Worm (Caenorhabditis elegans) whole organism, L4 larva: ENCODE measurements around the gene K11H3.8.
A peak's percentile ranks its signal among the peaks of the same experiment; 100 is the strongest.

Experiments used
- F26F4.8 ChIP-seq: fragments of 200-800 bp; sonication (Bioruptor generic); conservative IDR thresholded peaks from 2 replicates; pipeline ENCODE4 v1.3.6; 2022; ENCODE audit warnings: missing genetic modification characterization, missing compliant biosample characterization
- F49E8.2 ChIP-seq: sonication (generic microtip); optimal IDR thresholded peaks from 2 replicates; lab custom pipeline; 2016; ENCODE audit warnings: missing compliant biosample characterization, mild to moderate bottlenecking, missing genetic modification characterization, borderline replicate concordance
- T20F7.1 ChIP-seq: fragments of 200-800 bp; sonication (Bioruptor generic); optimal IDR thresholded peaks from 2 replicates; lab custom pipeline; 2018; ENCODE audit warnings: mild to moderate bottlenecking, missing genetic modification characterization, missing compliant biosample characterization
- T26A8.4 ChIP-seq: fragments of 200-800 bp; sonication (Bioruptor generic); IDR thresholded peaks from 2 replicates; pipeline ENCODE4 v1.3.6; 2022; ENCODE audit warnings: missing genetic modification characterization, missing compliant biosample characterization
- Y48G9A.11 ChIP-seq: fragments of 200-800 bp; sonication (Bioruptor generic); IDR thresholded peaks from 2 replicates; pipeline ENCODE4 v1.3.6; 2022; ENCODE audit warnings: missing genetic modification reagents, missing genetic modification characterization, missing compliant biosample characterization
- ZK546.5 ChIP-seq, 2 experiments: sonication (generic microtip); optimal IDR thresholded peaks; 2 replicates each; lab custom pipeline; 2017; ENCODE audit warnings: missing biosample characterization in 2 of 2, missing genetic modification characterization in 2 of 2
- aly-2 ChIP-seq: sonication (generic microtip); optimal IDR thresholded peaks from 2 replicates; lab custom pipeline; 2018; ENCODE audit warnings: missing biosample characterization, missing genetic modification characterization
- ama-1 ChIP-seq: fragments of 150-350 bp; optimal IDR thresholded peaks from 2 replicates; lab custom pipeline; 2014; ENCODE audit warnings: inconsistent platforms, mixed read lengths
- arid-1 ChIP-seq: fragments of 200-800 bp; sonication (Bioruptor generic); conservative IDR thresholded peaks from 2 replicates; pipeline ENCODE4 v1.3.6; 2022; ENCODE audit warnings: missing genetic modification reagents, missing genetic modification characterization, missing compliant biosample characterization
- ceh-62 ChIP-seq: sonication (generic microtip); optimal IDR thresholded peaks from 2 replicates; lab custom pipeline; 2017; ENCODE audit warnings: missing biosample characterization, missing genetic modification characterization
- cey-2 ChIP-seq: sonication (generic microtip); optimal IDR thresholded peaks from 3 replicates; lab custom pipeline; 2017; ENCODE audit warnings: missing genetic modification characterization, mild to moderate bottlenecking, missing compliant biosample characterization, antibody characterized with exemption, borderline replicate concordance; ENCODE audit not compliant: insufficient read depth
- daf-12 ChIP-seq: fragments of 150-350 bp; optimal IDR thresholded peaks from 2 replicates; lab custom pipeline; 2014; ENCODE audit warnings: missing biosample characterization, missing genetic modification reagents, missing genetic modification characterization
- dpl-1 ChIP-seq: fragments of 150-350 bp; optimal IDR thresholded peaks from 2 replicates; lab custom pipeline; 2014; ENCODE audit warnings: missing biosample characterization, missing genetic modification reagents, missing genetic modification characterization
- fkh-10 ChIP-seq: fragments of 150-350 bp; optimal IDR thresholded peaks from 2 replicates; lab custom pipeline; 2014; ENCODE audit warnings: missing biosample characterization, missing genetic modification reagents, missing genetic modification characterization
- fos-1 ChIP-seq: fragments of 150-350 bp; optimal IDR thresholded peaks from 2 replicates; lab custom pipeline; 2014; ENCODE audit warnings: missing biosample characterization, missing genetic modification characterization
- hif-1 ChIP-seq, 2 experiments: sonication (generic microtip); optimal IDR thresholded peaks; 2 replicates each; lab custom pipeline; 2016 to 2017; ENCODE audit warnings: missing compliant biosample characterization in 2 of 2, missing genetic modification characterization in 2 of 2, missing genetic modification reagents in 2 of 2, missing genotype in 2 of 2, mild to moderate bottlenecking in 1 of 2
- hlh-11 ChIP-seq: fragments of 200-800 bp; sonication (Bioruptor generic); optimal IDR thresholded peaks from 2 replicates; lab custom pipeline; 2018; ENCODE audit warnings: mild to moderate bottlenecking, missing genetic modification characterization, missing compliant biosample characterization
- hlh-30 ChIP-seq: sonication (generic microtip); optimal IDR thresholded peaks from 2 replicates; lab custom pipeline; 2017; ENCODE audit warnings: antibody characterized with exemption, mild to moderate bottlenecking, missing genetic modification characterization, missing compliant biosample characterization; ENCODE audit not compliant: insufficient read depth
- hmg-1.1 ChIP-seq: fragments of 200-800 bp; sonication (Bioruptor generic); IDR thresholded peaks from 2 replicates; pipeline ENCODE4 v1.3.6; 2022; ENCODE audit warnings: missing genetic modification reagents, missing genetic modification characterization, missing compliant biosample characterization
- lin-1 ChIP-seq: fragments of 200-800 bp; sonication (Bioruptor generic); IDR thresholded peaks from 2 replicates; pipeline ENCODE4 v1.3.6; 2022; ENCODE audit warnings: missing genetic modification reagents, missing genetic modification characterization, missing compliant biosample characterization
- lin-15B ChIP-seq: fragments of 150-350 bp; sonication (generic microtip); optimal IDR thresholded peaks from 3 replicates; lab custom pipeline; 2014; ENCODE audit warnings: missing biosample characterization, missing genetic modification characterization
- lin-38 ChIP-seq: fragments of 200-800 bp; sonication (Bioruptor generic); IDR thresholded peaks from 2 replicates; pipeline ENCODE4 v1.3.6; 2022; ENCODE audit warnings: missing genetic modification reagents, missing genetic modification characterization, missing compliant biosample characterization
- lin-39 ChIP-seq: fragments of 150-350 bp; optimal IDR thresholded peaks from 2 replicates; lab custom pipeline; 2014; ENCODE audit warnings: missing biosample characterization, missing genetic modification reagents, missing genetic modification characterization
- lsy-2 ChIP-seq, 2 experiments: fragments of 150-350 bp in 1 of 2; sonication (generic microtip) in 1 of 2; optimal IDR thresholded peaks; 2 replicates each; lab custom pipeline; 2014 to 2017; ENCODE audit warnings: missing biosample characterization in 2 of 2, missing genetic modification characterization in 2 of 2
- mdl-1 ChIP-seq, 2 experiments: fragments of 150-350 bp in 1 of 2; sonication (generic microtip) in 1 of 2; optimal IDR thresholded peaks; 2 replicates each; lab custom pipeline; 2014 to 2017; ENCODE audit warnings: missing biosample characterization in 2 of 2, missing genetic modification characterization in 2 of 2
- mep-1 ChIP-seq: fragments of 150-350 bp; sonication (generic microtip); optimal IDR thresholded peaks from 3 replicates; lab custom pipeline; 2014; ENCODE audit warnings: missing biosample characterization, missing genetic modification characterization
- nhr-102 ChIP-seq: sonication (generic microtip); optimal IDR thresholded peaks from 2 replicates; lab custom pipeline; 2016; ENCODE audit warnings: mild to moderate bottlenecking, missing genetic modification characterization, moderate library complexity, missing compliant biosample characterization
- nhr-237 ChIP-seq: sonication (generic microtip); optimal IDR thresholded peaks from 2 replicates; lab custom pipeline; 2017; ENCODE audit warnings: missing biosample characterization, missing genetic modification characterization
- nhr-25 ChIP-seq: sonication (generic microtip); optimal IDR thresholded peaks from 2 replicates; lab custom pipeline; 2017; ENCODE audit warnings: missing genetic modification characterization, mild to moderate bottlenecking, missing compliant biosample characterization, antibody characterized with exemption, moderate library complexity, borderline replicate concordance; ENCODE audit not compliant: insufficient read depth
- nhr-48 ChIP-seq: sonication (generic microtip); optimal IDR thresholded peaks from 2 replicates; lab custom pipeline; 2016; ENCODE audit warnings: mild to moderate bottlenecking, missing genetic modification characterization, missing compliant biosample characterization
- nhr-76 ChIP-seq: fragments of 150-350 bp; optimal IDR thresholded peaks from 2 replicates; lab custom pipeline; 2014; ENCODE audit warnings: missing biosample characterization, missing genetic modification characterization
- nhr-77 ChIP-seq: fragments of 150-350 bp; optimal IDR thresholded peaks from 2 replicates; lab custom pipeline; 2014; ENCODE audit warnings: missing biosample characterization, missing genetic modification characterization
- php-3 ChIP-seq: fragments of 200-800 bp; sonication (Bioruptor generic); IDR thresholded peaks from 2 replicates; pipeline ENCODE4 v1.3.6; 2022; ENCODE audit warnings: missing genetic modification reagents, missing genetic modification characterization, missing compliant biosample characterization
- pqm-1 ChIP-seq: sonication (generic microtip); optimal IDR thresholded peaks from 2 replicates; lab custom pipeline; 2017; ENCODE audit warnings: missing biosample characterization, missing genetic modification characterization
- saeg-2 ChIP-seq: fragments of 200-800 bp; sonication (Bioruptor generic); IDR thresholded peaks from 2 replicates; pipeline ENCODE4 v1.3.6; 2022; ENCODE audit warnings: missing genetic modification reagents, missing genetic modification characterization, missing compliant biosample characterization
- tra-1 ChIP-seq: fragments of 200-800 bp; sonication (Bioruptor generic); IDR thresholded peaks from 2 replicates; pipeline ENCODE4 v1.3.6; 2022; ENCODE audit warnings: missing genetic modification reagents, missing genetic modification characterization, missing compliant biosample characterization
- unc-130 ChIP-seq: sonication (generic microtip); optimal IDR thresholded peaks from 2 replicates; lab custom pipeline; 2016; ENCODE audit warnings: missing genetic modification reagents, missing genetic modification characterization, missing compliant biosample characterization
- unc-62 ChIP-seq, 3 experiments: fragments of 150-350 bp in 1 of 3; sonication (generic microtip); optimal IDR thresholded peaks in 2 of 3; peaks in 1 of 3; 1 replicate in 1 of 3; 2 replicates in 2 of 3; lab custom pipeline; 2014 to 2017; ENCODE audit warnings: missing biosample characterization in 3 of 3, missing genetic modification characterization in 3 of 3, missing genetic modification reagents in 3 of 3, missing genotype in 1 of 3
- vab-7 ChIP-seq: fragments of 200-800 bp; sonication (Bioruptor generic); IDR thresholded peaks from 2 replicates; pipeline ENCODE4 v1.3.6; 2022; ENCODE audit warnings: missing genetic modification reagents, missing genetic modification characterization, missing compliant biosample characterization
- zag-1 ChIP-seq: fragments of 150-350 bp; optimal IDR thresholded peaks from 2 replicates; lab custom pipeline; 2014; ENCODE audit warnings: missing biosample characterization, missing genetic modification characterization
- zfp-2 ChIP-seq: sonication (generic microtip); optimal IDR thresholded peaks from 2 replicates; lab custom pipeline; 2016; ENCODE audit warnings: mild to moderate bottlenecking, missing genetic modification characterization, missing compliant biosample characterization
- zfp-3 ChIP-seq: fragments of 200-800 bp; sonication (Bioruptor generic); conservative IDR thresholded peaks from 2 replicates; pipeline ENCODE4 v1.3.6; 2022; ENCODE audit warnings: missing genetic modification reagents, missing genetic modification characterization, missing compliant biosample characterization
- zip-2 ChIP-seq: fragments of 150-350 bp; optimal IDR thresholded peaks from 2 replicates; lab custom pipeline; 2014; ENCODE audit warnings: missing biosample characterization, missing genetic modification characterization
- ztf-7 ChIP-seq: fragments of 150-350 bp; optimal IDR thresholded peaks from 2 replicates; lab custom pipeline; 2014; ENCODE audit warnings: missing biosample characterization, missing genetic modification characterization

K11H3.8 gene

ce11 chrIII:9804997-9805610, 29.9 kb upstream of the K11H3.8 start, which contains the start of gene riok-3 (continued):
- TF ChIP-seq zfp-2 (tag; lab: Kevin White, UChicago) (no peak), saeg-2 (GFP tag; lab: Robert Waterston, UW) (no peak), aly-2 (tag; lab: Kevin White, UChicago) (no peak), nhr-77 (peak; percentile 39), mep-1 (peak; percentile 33), ceh-62 (tag; lab: Kevin White, UChicago) (no peak), fkh-10 (GFP tag; lab: Kevin White, UChicago) (no peak), unc-62 (GFP tag; optimal IDR thresholded peaks at IDR 0.05 in 1 of 2; lab: Kevin White, UChicago) (peak in 1 of 2 experiments; percentile 25), unc-62 (tag; optimal IDR thresholded peaks at IDR 0.05; lab: Kevin White, UChicago) (no peak), vab-7 (GFP tag; lab: Robert Waterston, UW) (no peak), ZK546.5 (tag; optimal IDR thresholded peaks at IDR 0.05; lab: Kevin White, UChicago) (no peak), pqm-1 (tag; lab: Kevin White, UChicago) (no peak), daf-12 (tag; lab: Kevin White, UChicago) (no peak), cey-2 (tag; lab: Kevin White, UChicago) (no peak), lin-38 (GFP tag; lab: Robert Waterston, UW) (no peak), hif-1 (tag; optimal IDR thresholded peaks at IDR 0.05; lab: Kevin White, UChicago) (no peak), zag-1 (no peak), nhr-237 (tag; lab: Kevin White, UChicago) (no peak), T26A8.4 (GFP tag; lab: Robert Waterston, UW) (peak; percentile 78), fos-1 (no peak), lsy-2 (tag; optimal IDR thresholded peaks at IDR 0.05; lab: Kevin White, UChicago) (peak in 1 of 2 experiments; percentile 51), ztf-7 (no peak), zfp-3 (GFP tag; lab: Robert Waterston, UW) (peak; percentile 77), nhr-102 (tag; lab: Kevin White, UChicago) (peak; percentile 35), hlh-11 (tag; lab: Kevin White, UChicago) (peak; percentile 1), F49E8.2 (no peak), hmg-1.1 (GFP tag; lab: Robert Waterston, UW) (no peak), T20F7.1 (GFP tag; lab: Kevin White, UChicago) (peak; percentile 40), tra-1 (GFP tag; lab: Robert Waterston, UW) (no peak)
- TF ChIP-seq, all 104 proteins: peak for 16

- no peak for TF ChIP-seq nhr-76 (tag; lab: Kevin White, UChicago)
- no peak for TF ChIP-seq ztf-7
- no peak for TF ChIP-seq saeg-2 (GFP tag; lab: Robert Waterston, UW)
- TF ChIP-seq tra-1 (GFP tag; lab: Robert Waterston, UW): peak; percentile 34; the same call in 1 of the 2 replicates
- TF ChIP-seq F26F4.8 (GFP tag; lab: Robert Waterston, UW): no peak
- TF ChIP-seq mdl-1 (tag; optimal IDR thresholded peaks at IDR 0.05; lab: Kevin White, UChicago): no peak
- TF ChIP-seq lin-1: no peak
- no peak for TF ChIP-seq nhr-48 (tag; lab: Kevin White, UChicago)
- TF ChIP-seq unc-62 (GFP tag; optimal IDR thresholded peaks at IDR 0.05 in 1 of 2; lab: Kevin White, UChicago): peak in 1 of 2 experiments; percentile 92
- TF ChIP-seq unc-62 (tag; optimal IDR thresholded peaks at IDR 0.05; lab: Kevin White, UChicago): no peak
- no peak for TF ChIP-seq lin-15B
- TF ChIP-seq lin-38 (GFP tag; lab: Robert Waterston, UW): no peak
Observed at ce11 chrIII:9806968-9807559, 27.9 kb upstream of the K11H3.8 start, which contains the start of gene ZK632.4. TSS of gene ZK632.4 (minus strand) at chrIII:9807454.

ce11 chrIII:9807560-9808046, 27.4 kb upstream of the K11H3.8 start:
- 0 out of 2 replicates have a peak, but pooled peaks have one; percentile 6 for TF ChIP-seq tra-1 (GFP tag; lab: Robert Waterston, UW)
- TF ChIP-seq nhr-25: no peak
- peak; percentile 23 to 79 for TF ChIP-seq mdl-1 (tag; optimal IDR thresholded peaks at IDR 0.05; lab: Kevin White, UChicago)
- TF ChIP-seq fkh-10 (GFP tag; lab: Kevin White, UChicago): no peak
- TF ChIP-seq zip-2: peak; percentile 5
- TF ChIP-seq lin-39: no peak
- peak; percentile 64 for TF ChIP-seq ama-1 (lab: Kevin White, UChicago)
- peak; percentile 45 for TF ChIP-seq nhr-77
- no peak for TF ChIP-seq unc-130 (GFP tag; lab: Kevin White, UChicago)
- no peak for TF ChIP-seq lin-1
- TF ChIP-seq hlh-30 (tag; lab: Kevin White, UChicago): peak; percentile 87
- TF ChIP-seq vab-7 (GFP tag; lab: Robert Waterston, UW): no peak
- TF ChIP-seq dpl-1 (GFP tag; lab: Kevin White, UChicago): peak; percentile 34
- no peak for TF ChIP-seq arid-1 (GFP tag; lab: Robert Waterston, UW)
- TF ChIP-seq Y48G9A.11 (GFP tag; lab: Robert Waterston, UW): no peak
- TF ChIP-seq php-3 (GFP tag; lab: Robert Waterston, UW): peak; percentile 94
